Fruit fly (Drosophila melanogaster) whole organism, embryonic: ENCODE data around the gene mey.

ENCODE experiments used
- ATbp ChIP-seq: fragments of 200-800 bp; sonication (Bioruptor generic); optimal IDR thresholded peaks from 2 replicates; lab custom pipeline; 2017; ENCODE audit warnings: missing biosample characterization, mild to moderate bottlenecking, missing genetic modification characterization, missing genetic modification reagents
- Blimp-1 ChIP-seq: fragments of 200-800 bp; sonication (Bioruptor generic); optimal IDR thresholded peaks from 3 replicates; lab custom pipeline; 2018; ENCODE audit warnings: missing biosample characterization, missing genetic modification characterization, mild to moderate bottlenecking, moderate library complexity, missing genetic modification reagents
- CG11696 ChIP-seq: fragments of 200-800 bp; sonication (Bioruptor generic); IDR thresholded peaks from 2 replicates; pipeline ENCODE4 v1.3.6; 2022; ENCODE audit warnings: missing biosample characterization, missing genetic modification characterization
- CG12769 ChIP-seq: fragments of 200-800 bp; sonication (Bioruptor generic); optimal IDR thresholded peaks from 2 replicates; lab custom pipeline; 2019; ENCODE audit warnings: missing biosample characterization, mild to moderate bottlenecking, missing genetic modification characterization, moderate library complexity
- CG13296 ChIP-seq: fragments of 200-800 bp; sonication (Bioruptor generic); optimal IDR thresholded peaks from 3 replicates; lab custom pipeline; 2018; ENCODE audit warnings: missing biosample characterization, mild to moderate bottlenecking, missing genetic modification characterization
- CG15696 ChIP-seq: fragments of 200-800 bp; sonication (Bioruptor generic); optimal IDR thresholded peaks from 2 replicates; lab custom pipeline; 2019; ENCODE audit warnings: missing biosample characterization, mild to moderate bottlenecking, missing genetic modification characterization, moderate library complexity
- CG17328 ChIP-seq: fragments of 200-800 bp; sonication (Bioruptor generic); IDR thresholded peaks from 2 replicates; pipeline ENCODE4 v1.3.6; 2022; ENCODE audit warnings: missing biosample characterization, missing genetic modification characterization
- CG1792 ChIP-seq: fragments of 200-800 bp; sonication (Bioruptor generic); optimal IDR thresholded peaks from 2 replicates; lab custom pipeline; 2016; ENCODE audit warnings: missing biosample characterization, missing genetic modification characterization
- CG2712 ChIP-seq: fragments of 200-800 bp; optimal IDR thresholded peaks from 3 replicates; lab custom pipeline; 2019; ENCODE audit warnings: missing biosample characterization, mild to moderate bottlenecking, missing genetic modification characterization, moderate library complexity
- CG3163 ChIP-seq: fragments of 200-800 bp; sonication (Bioruptor generic); optimal IDR thresholded peaks from 3 replicates; lab custom pipeline; 2016; ENCODE audit warnings: missing biosample characterization, missing genetic modification characterization
- CG4404 ChIP-seq: fragments of 200-800 bp; sonication (Bioruptor generic); IDR thresholded peaks from 2 replicates; pipeline ENCODE4 v1.3.6; 2022; ENCODE audit warnings: missing biosample characterization, missing genetic modification characterization
- CG7745 ChIP-seq: fragments of 200-800 bp; sonication (Bioruptor generic); optimal IDR thresholded peaks from 2 replicates; lab custom pipeline; 2018; ENCODE audit warnings: missing biosample characterization, mild to moderate bottlenecking, missing genetic modification characterization, moderate library complexity
- CG8478 ChIP-seq: fragments of >200 bp; optimal IDR thresholded peaks from 2 replicates; lab custom pipeline; 2018
- CTCF ChIP-seq: fragments of 200-800 bp; sonication (Bioruptor generic); optimal IDR thresholded peaks from 2 replicates; lab custom pipeline; 2017; ENCODE audit warnings: missing biosample characterization, mild to moderate bottlenecking, missing genetic modification characterization, moderate library complexity
- Deaf1 ChIP-seq: fragments of 200-800 bp; optimal IDR thresholded peaks from 3 replicates; lab custom pipeline; 2019; ENCODE audit warnings: missing biosample characterization, mild to moderate bottlenecking, missing genetic modification characterization, moderate library complexity
- Dref ChIP-seq: fragments of 200-800 bp; sonication (Bioruptor generic); IDR thresholded peaks from 2 replicates; pipeline ENCODE4 v1.3.6; 2022; ENCODE audit warnings: missing biosample characterization, missing genetic modification characterization
- Eip74EF ChIP-seq, 2 experiments: fragments of 200-800 bp in 1 of 2; fragments of >200 bp in 1 of 2; sonication (Bioruptor generic) in 1 of 2; optimal IDR thresholded peaks; 2 replicates each; lab custom pipeline; 2017 to 2019; ENCODE audit warnings: missing biosample characterization in 2 of 2, missing genetic modification characterization in 2 of 2, mild to moderate bottlenecking in 1 of 2, moderate library complexity in 1 of 2
- H2.0 ChIP-seq: fragments of 200-800 bp; sonication (Bioruptor generic); IDR thresholded peaks from 2 replicates; pipeline ENCODE4 v1.3.6; 2022; ENCODE audit warnings: missing biosample characterization, missing genetic modification characterization
- HmgD ChIP-seq: fragments of 200-800 bp; sonication (Bioruptor generic); optimal IDR thresholded peaks from 3 replicates; lab custom pipeline; 2016; ENCODE audit warnings: missing biosample characterization, missing genetic modification characterization
- NC2α ChIP-seq: fragments of 200-800 bp; sonication (Bioruptor generic); optimal IDR thresholded peaks from 2 replicates; lab custom pipeline; 2016; ENCODE audit warnings: missing biosample characterization, missing genetic modification characterization
- Rfx ChIP-seq: fragments of 200-800 bp; sonication (Bioruptor generic); IDR thresholded peaks from 2 replicates; pipeline ENCODE4 v1.3.6; 2022; ENCODE audit warnings: missing biosample characterization, missing genetic modification characterization
- Trl ChIP-seq, 3 experiments: fragments of >200 bp in 2 of 3; fragments of 200-800 bp in 1 of 3; sonication (Bioruptor generic) in 1 of 3; optimal IDR thresholded peaks; 2 replicates in 1 of 3; 3 replicates in 2 of 3; lab custom pipeline; 2016 to 2017; ENCODE audit warnings: missing biosample characterization in 1 of 3, missing genetic modification characterization in 1 of 3
- Xrp1 ChIP-seq: fragments of 200-800 bp; sonication (Bioruptor generic); IDR thresholded peaks from 2 replicates; pipeline ENCODE4 v1.3.6; 2022; ENCODE audit warnings: missing biosample characterization, missing genetic modification characterization
- ara ChIP-seq: fragments of 200-800 bp; sonication (Bioruptor generic); IDR thresholded peaks from 2 replicates; pipeline ENCODE4 v1.3.6; 2022; ENCODE audit warnings: missing biosample characterization, missing genetic modification characterization
- bbx ChIP-seq: fragments of 200-800 bp; sonication (Bioruptor generic); IDR thresholded peaks from 2 replicates; pipeline ENCODE4 v1.3.6; 2022; ENCODE audit warnings: missing biosample characterization, missing genetic modification characterization; ENCODE audit not compliant: partially characterized antibody
- cad ChIP-seq: fragments of >200 bp; optimal IDR thresholded peaks from 2 replicates; lab custom pipeline; 2017; ENCODE audit warnings: missing biosample characterization, missing genetic modification characterization
- dmrt11E ChIP-seq: fragments of 200-800 bp; sonication (Bioruptor generic); optimal IDR thresholded peaks from 3 replicates; lab custom pipeline; 2018; ENCODE audit warnings: missing biosample characterization, mild to moderate bottlenecking, missing genetic modification characterization, moderate library complexity
- fd102C ChIP-seq: fragments of 200-800 bp; sonication (Bioruptor generic); optimal IDR thresholded peaks from 2 replicates; lab custom pipeline; 2018; ENCODE audit warnings: missing biosample characterization, mild to moderate bottlenecking, missing genetic modification characterization, moderate library complexity
- gce ChIP-seq: fragments of 200-800 bp; sonication (Bioruptor generic); IDR thresholded peaks from 3 replicates; pipeline ENCODE4 v1.3.6; 2022; ENCODE audit warnings: missing biosample characterization, missing genetic modification characterization
- grn ChIP-seq: fragments of 200-800 bp; sonication (Bioruptor generic); optimal IDR thresholded peaks from 3 replicates; lab custom pipeline; 2017; ENCODE audit warnings: missing biosample characterization, missing genetic modification characterization
- gsb ChIP-seq: fragments of 200-800 bp; sonication (Bioruptor generic); IDR thresholded peaks from 2 replicates; pipeline ENCODE4 v1.3.6; 2022; ENCODE audit warnings: missing biosample characterization, missing genetic modification characterization
- kni ChIP-seq: fragments of 200-800 bp; sonication (Bioruptor generic); optimal IDR thresholded peaks from 3 replicates; lab custom pipeline; 2017; ENCODE audit warnings: mild to moderate bottlenecking, missing biosample characterization, missing genetic modification reagents, missing genetic modification characterization
- nerfin-1 ChIP-seq: fragments of 200-800 bp; sonication (Bioruptor generic); optimal IDR thresholded peaks from 3 replicates; lab custom pipeline; 2019; ENCODE audit warnings: missing biosample characterization, mild to moderate bottlenecking, missing genetic modification characterization, moderate library complexity
- oc ChIP-seq: fragments of 200-800 bp; sonication (Bioruptor generic); optimal IDR thresholded peaks from 2 replicates; lab custom pipeline; 2018; ENCODE audit warnings: missing biosample characterization, mild to moderate bottlenecking, missing genetic modification characterization, moderate library complexity
- pho ChIP-seq: fragments of 200-800 bp; sonication (Bioruptor generic); optimal IDR thresholded peaks from 2 replicates; lab custom pipeline; 2016; ENCODE audit warnings: missing biosample characterization, missing genetic modification characterization
- pum ChIP-seq: fragments of 200-800 bp; sonication (Bioruptor generic); optimal IDR thresholded peaks from 2 replicates; lab custom pipeline; 2016; ENCODE audit warnings: missing biosample characterization, missing genetic modification characterization
- ro ChIP-seq: fragments of 200-800 bp; sonication (Bioruptor generic); IDR thresholded peaks from 2 replicates; pipeline ENCODE4 v1.3.6; 2022; ENCODE audit warnings: missing biosample characterization, missing genetic modification characterization
- sd ChIP-seq: fragments of 200-800 bp; sonication (Bioruptor generic); optimal IDR thresholded peaks from 3 replicates; lab custom pipeline; 2018; ENCODE audit warnings: missing biosample characterization, mild to moderate bottlenecking, missing genetic modification characterization, moderate library complexity
- slou ChIP-seq: fragments of 200-800 bp; sonication (Bioruptor generic); optimal IDR thresholded peaks from 3 replicates; lab custom pipeline; 2016; ENCODE audit warnings: missing biosample characterization, missing genetic modification characterization
- sna ChIP-seq: fragments of 200-800 bp; sonication (Bioruptor generic); IDR thresholded peaks from 2 replicates; pipeline ENCODE4 v1.3.6; 2022; ENCODE audit warnings: missing biosample characterization, missing genetic modification characterization; ENCODE audit not compliant: partially characterized antibody
- z ChIP-seq: fragments of 200-800 bp; sonication (Bioruptor generic); IDR thresholded peaks from 3 replicates; pipeline ENCODE4 v1.3.6; 2022; ENCODE audit warnings: missing biosample characterization, missing genetic modification characterization
- zen ChIP-seq: fragments of 200-800 bp; sonication (Bioruptor generic); optimal IDR thresholded peaks from 3 replicates; lab custom pipeline; 2018; ENCODE audit warnings: missing biosample characterization, mild to moderate bottlenecking, missing genetic modification characterization, moderate library complexity

The mey gene

dm6 chr3R:31514582-31514981 lies 15.5 kb downstream of the mey start:
- TF ChIP-seq bbx (GFP tag; lab: Robert Waterston, UW) (no peak), Rfx (GFP tag; lab: Robert Waterston, UW) (no peak), Eip74EF (GFP tag; optimal IDR thresholded peaks at IDR 0.05; lab: Kevin White, UChicago) (no peak), gce (no peak), Blimp-1 (peak; percentile 71), CG15696 (tag; lab: Kevin White, UChicago) (no peak), dmrt11E (no peak), CG7745 (tag; lab: Kevin White, UChicago) (no peak), slou (GFP tag; lab: Kevin White, UChicago) (no peak), CTCF (peak; percentile 80), NC2α (no peak), H2.0 (GFP tag; lab: Robert Waterston, UW) (no peak)

- TF ChIP-seq nerfin-1 = no peak
- TF ChIP-seq ro (GFP tag; lab: Robert Waterston, UW) = no peak
- TF ChIP-seq Deaf1 (tag; lab: Kevin White, UChicago) = peak; percentile 68
- TF ChIP-seq pum (GFP tag; lab: Kevin White, UChicago) = no peak
- TF ChIP-seq sna (GFP tag; lab: Robert Waterston, UW) = no peak
- peak; percentile 85 for TF ChIP-seq cad (GFP tag; lab: Kevin White, UChicago)
- peak; percentile 34 for TF ChIP-seq CG12769 (tag; lab: Kevin White, UChicago)
- TF ChIP-seq Dref (GFP tag; lab: Robert Waterston, UW) = no peak
- peak; percentile 49 for TF ChIP-seq grn (GFP tag; lab: Kevin White, UChicago)
- TF ChIP-seq CG11696 (GFP tag; lab: Robert Waterston, UW) = no peak
- TF ChIP-seq zen = peak; percentile 9
- no peak for TF ChIP-seq CG13296 (GFP tag; lab: Kevin White, UChicago)
- TF ChIP-seq kni (GFP tag; lab: Kevin White, UChicago) = peak; percentile 22
Observed at dm6 chr3R:31527875-31528274, 28.8 kb downstream of the mey start.

dm6 chr3R:31541915-31542314 lies 42.9 kb downstream of the mey start:
- TF ChIP-seq NC2α (no peak), CG2712 (tag; lab: Kevin White, UChicago) (no peak), Blimp-1 (peak; percentile 95), CG4404 (GFP tag; lab: Robert Waterston, UW) (no peak), CG17328 (GFP tag; lab: Robert Waterston, UW) (no peak), oc (tag; lab: Kevin White, UChicago) (peak; percentile 75), ara (GFP tag; lab: Robert Waterston, UW) (no peak), HmgD (GFP tag; lab: Kevin White, UChicago) (no peak), sd (no peak), pho (GFP tag; lab: Kevin White, UChicago) (no peak), CG8478 (lab: Kevin White, UChicago) (no peak), fd102C (GFP tag; lab: Kevin White, UChicago) (no peak), gsb (GFP tag; lab: Robert Waterston, UW) (no peak)
- TF ChIP-seq, all 482 proteins: peak for 2

- TF ChIP-seq Trl (optimal IDR thresholded peaks at IDR 0.05; lab: Kevin White, UChicago) = peak in 1 of 2 experiments; percentile 65
- TF ChIP-seq Trl (GFP tag; optimal IDR thresholded peaks at IDR 0.05; lab: Kevin White, UChicago) = no peak
- peak; percentile 15 for TF ChIP-seq ATbp (GFP tag; lab: Kevin White, UChicago)
- no peak for TF ChIP-seq CG1792 (GFP tag; lab: Kevin White, UChicago)
- peak; percentile 23 for TF ChIP-seq CG3163 (GFP tag; lab: Kevin White, UChicago)
- TF ChIP-seq Blimp-1 = peak; percentile 12
- TF ChIP-seq z (GFP tag; lab: Robert Waterston, UW) = peak; percentile 96
- TF ChIP-seq Xrp1 (GFP tag; lab: Robert Waterston, UW) = no peak
- TF ChIP-seq oc (tag; lab: Kevin White, UChicago) = peak; percentile 40
Observed at dm6 chr3R:31542721-31543120, 43.7 kb downstream of the mey start, which contains the start of gene nyo. Gene nyo, plus strand, starts transcription at chr3R:31543032.
